Worm (Caenorhabditis elegans): Measurements from ENCODE around the gene F54F7.9.
A peak's percentile ranks its signal among the peaks of the same experiment; 100 is the strongest.

F54F7.9 gene

DNA sequence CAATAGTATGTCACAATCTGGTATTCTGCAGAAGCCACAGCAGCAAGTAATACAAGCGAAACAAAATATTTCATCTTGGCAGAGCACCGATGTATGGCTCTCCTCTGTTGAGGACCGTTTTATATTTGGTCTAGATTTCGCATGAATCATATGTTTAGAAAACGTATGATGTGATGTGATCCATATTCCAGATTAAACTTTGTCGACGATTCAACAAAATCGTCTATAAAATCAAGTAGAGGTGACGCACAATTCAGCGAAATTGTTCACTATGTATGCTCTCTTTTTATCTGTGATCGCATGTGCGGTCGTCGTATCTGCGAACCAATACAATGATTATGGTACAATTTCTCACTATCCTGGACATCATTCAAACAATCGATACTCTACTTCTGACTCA lies 31.4 kb upstream of the F54F7.9 start, which contains the start of the genes Y62H9A.3 and Y62H9A.4:
Gene Y62H9A.3, minus strand, starts transcription at position 101 of the 400 bp plus-strand sequence.
Gene Y62H9A.4, plus strand, starts transcription at position 256 of the 400 bp plus-strand sequence.
- TF ChIP-seq mab-5 (tag; optimal IDR thresholded peaks at IDR 0.05) (no peak), ceh-83 (GFP tag; optimal IDR thresholded peaks at IDR 0.05) (no peak)

ce11 chrX:11878109-11878508 lies 29.6 kb upstream of the F54F7.9 start, which contains the start of gene Y62H9A.2:
Y62H9A.2 (minus strand) TSS chrX:11878209.
- TF ChIP-seq cnd-1 (tag; optimal IDR thresholded peaks at IDR 0.05) (no peak), unc-62 (GFP tag; optimal IDR thresholded peaks at IDR 0.05) (no peak), ham-2 (GFP tag; optimal IDR thresholded peaks at IDR 0.05) (no peak), flh-1 (GFP tag; optimal IDR thresholded peaks at IDR 0.05) (no peak), nhr-237 (tag; optimal IDR thresholded peaks at IDR 0.05) (no peak), zip-8 (tag; optimal IDR thresholded peaks at IDR 0.05) (no peak), elt-3 (tag; optimal IDR thresholded peaks at IDR 0.05) (no peak), lsy-2 (tag; optimal IDR thresholded peaks at IDR 0.05) (no peak), pha-4 (tag; optimal IDR thresholded peaks at IDR 0.05) (no peak), mab-5 (tag; optimal IDR thresholded peaks at IDR 0.05) (no peak)

DNA sequence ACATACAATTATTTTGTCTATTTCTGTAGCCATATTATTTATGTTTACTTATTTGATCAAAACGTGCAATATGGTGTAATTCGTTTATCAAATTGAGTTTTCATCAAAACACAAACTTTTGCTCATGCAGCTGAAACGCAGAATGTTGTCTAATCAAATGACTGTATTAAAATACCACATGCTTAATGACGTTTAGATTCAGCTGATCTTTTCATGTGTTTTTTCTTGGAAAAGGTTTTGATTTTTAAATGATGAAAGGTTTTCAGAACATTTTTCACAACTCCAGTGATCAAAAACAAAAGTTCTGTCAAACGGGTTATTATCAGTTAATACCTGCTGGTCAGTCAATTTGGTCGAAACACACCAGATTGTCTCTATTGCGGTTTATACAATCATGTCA lies 26.7 kb upstream of the F54F7.9 start, which contains the start of gene Y62H9A.1:
Gene Y62H9A.1, plus strand, starts transcription at position 282 of the 400 bp plus-strand sequence.
- no peak for TF ChIP-seq blmp-1 (tag; optimal IDR thresholded peaks at IDR 0.05)

ce11 chrX:11872210-11872609 lies 23.7 kb upstream of the F54F7.9 start:
- no peak for TF ChIP-seq ham-2 (GFP tag; optimal IDR thresholded peaks at IDR 0.05)
- peak; percentile 4 for TF ChIP-seq ceh-83 (GFP tag; optimal IDR thresholded peaks at IDR 0.05)

DNA sequence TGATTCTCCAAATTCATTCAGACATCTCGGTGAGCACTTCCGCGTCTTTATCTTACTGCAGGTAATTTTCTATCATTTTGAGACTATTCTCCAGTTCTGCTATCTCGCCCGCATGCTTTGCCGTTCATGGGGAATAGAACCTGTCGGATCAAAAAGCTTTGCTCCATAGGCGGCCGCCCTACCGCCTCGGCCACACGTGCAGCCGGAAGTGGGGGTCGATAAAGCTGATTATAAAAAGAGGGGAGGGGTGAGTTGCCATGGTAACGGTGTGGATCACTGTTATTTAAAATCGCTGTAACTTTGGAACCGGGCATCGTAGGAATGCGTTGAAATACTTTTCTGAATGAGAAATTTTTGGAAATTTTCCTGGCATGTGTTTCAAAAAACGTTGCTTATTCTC lies 21.9 kb upstream of the F54F7.9 start:
- TF ChIP-seq pha-4 (tag; optimal IDR thresholded peaks at IDR 0.05) (no peak), zip-8 (tag; optimal IDR thresholded peaks at IDR 0.05) (no peak), sem-2 (GFP tag; optimal IDR thresholded peaks at IDR 0.05) (no peak), blmp-1 (tag; optimal IDR thresholded peaks at IDR 0.05) (no peak), ceh-39 (tag; optimal IDR thresholded peaks at IDR 0.05) (no peak), mab-5 (tag; optimal IDR thresholded peaks at IDR 0.05) (no peak), nhr-2 (tag; optimal IDR thresholded peaks at IDR 0.05) (no peak), nhr-28 (tag; optimal IDR thresholded peaks at IDR 0.05) (no peak), sptf-1 (tag; optimal IDR thresholded peaks at IDR 0.05) (no peak), ztf-11 (tag; optimal IDR thresholded peaks at IDR 0.05) (no peak), ceh-43 (GFP tag; optimal IDR thresholded peaks at IDR 0.05) (no peak), lin-13 (tag; optimal IDR thresholded peaks at IDR 0.05) (no peak), nhr-12 (tag; optimal IDR thresholded peaks at IDR 0.05) (no peak), unc-120 (tag; optimal IDR thresholded peaks at IDR 0.05; ENCODE audit: poor library complexity, severe bottlenecking) (no peak), nhr-76 (tag; optimal IDR thresholded peaks at IDR 0.05) (no peak), mls-2 (tag; optimal IDR thresholded peaks at IDR 0.05) (no peak), mep-1 (tag; optimal IDR thresholded peaks at IDR 0.05) (no peak), bed-3 (GFP tag; optimal IDR thresholded peaks at IDR 0.05) (no peak)

DNA sequence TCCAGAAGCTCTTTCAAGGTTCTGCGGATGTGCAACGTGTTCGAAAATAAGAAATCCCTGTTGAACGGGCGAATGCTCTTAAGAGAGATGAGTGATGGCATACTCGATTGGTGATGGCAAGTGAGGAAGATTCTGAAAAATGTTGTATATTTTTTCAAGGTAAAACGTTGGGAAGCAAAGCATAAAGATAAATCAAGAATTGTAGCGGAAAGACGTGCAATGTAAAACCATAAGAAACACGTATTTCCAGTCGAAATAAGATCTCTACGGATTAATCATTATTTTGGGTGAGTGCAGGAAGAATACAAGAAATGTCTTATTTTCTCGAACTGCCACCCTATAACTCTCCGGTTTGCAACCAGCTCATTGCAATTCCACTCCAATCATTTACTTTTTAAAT lies 20.7 kb upstream of the F54F7.9 start, which contains the start of gene dot-1.2:
Gene dot-1.2, minus strand, starts transcription at position 101 of the 400 bp plus-strand sequence.
- TF ChIP-seq elt-3 (tag; optimal IDR thresholded peaks at IDR 0.05) (no peak), lin-32 (GFP tag; optimal IDR thresholded peaks at IDR 0.05) (no peak), unc-62 (GFP tag; optimal IDR thresholded peaks at IDR 0.05) (no peak), nhr-28 (tag; optimal IDR thresholded peaks at IDR 0.05) (no peak), nhr-12 (tag; optimal IDR thresholded peaks at IDR 0.05) (no peak), snpc-4 (tag; optimal IDR thresholded peaks at IDR 0.05) (no peak), tbx-8 (GFP tag; optimal IDR thresholded peaks at IDR 0.05) (no peak), sptf-1 (tag; optimal IDR thresholded peaks at IDR 0.05) (no peak), ceh-83 (GFP tag; optimal IDR thresholded peaks at IDR 0.05) (no peak), mls-2 (tag; optimal IDR thresholded peaks at IDR 0.05) (no peak), lin-13 (tag; optimal IDR thresholded peaks at IDR 0.05) (no peak), nhr-2 (tag; optimal IDR thresholded peaks at IDR 0.05) (no peak), elt-1 (tag; optimal IDR thresholded peaks at IDR 0.05; ENCODE audit: borderline replicate concordance, insufficient read depth) (no peak), ztf-11 (tag; optimal IDR thresholded peaks at IDR 0.05) (no peak), mab-5 (tag; optimal IDR thresholded peaks at IDR 0.05) (no peak), unc-120 (tag; optimal IDR thresholded peaks at IDR 0.05; ENCODE audit: poor library complexity, severe bottlenecking) (no peak), pha-4 (tag; optimal IDR thresholded peaks at IDR 0.05) (no peak)
